Worm (Caenorhabditis elegans): ENCODE data around the gene ddl-3.

- no peak for TF ChIP-seq R02D3.7 (tag; optimal IDR thresholded peaks at IDR 0.05)
- TF ChIP-seq lin-15B (tag; optimal IDR thresholded peaks at IDR 0.05) = no peak
- TF ChIP-seq unc-62 (GFP tag; optimal IDR thresholded peaks at IDR 0.05) = no peak
- no peak for TF ChIP-seq tbx-2 (tag; optimal IDR thresholded peaks at IDR 0.05)
These were observed 32.1 kb downstream of the ddl-3 start for ce11 chrII:14312182-14312581.

All from whole organism, L3 larva.